Fruit fly (Drosophila melanogaster) whole organism, embryonic: ENCODE results near the gene kek6.

ENCODE experiments used
- Ada2b ChIP-seq: fragments of 200-800 bp; sonication (Bioruptor generic); IDR thresholded peaks from 2 replicates; pipeline ENCODE4 v1.3.6; 2022; ENCODE audit warnings: missing biosample characterization, missing genetic modification characterization
- Aef1 ChIP-seq: fragments of 200-800 bp; sonication (Bioruptor generic); IDR thresholded peaks from 3 replicates; pipeline ENCODE4 v1.3.6; 2022; ENCODE audit warnings: missing biosample characterization, missing genetic modification characterization
- Atf3 ChIP-seq: fragments of 200-800 bp; sonication (Bioruptor generic); optimal IDR thresholded peaks from 3 replicates; lab custom pipeline; 2016; ENCODE audit warnings: missing biosample characterization, missing genetic modification characterization
- Awh ChIP-seq: fragments of 200-800 bp; sonication (Bioruptor generic); IDR thresholded peaks from 2 replicates; pipeline ENCODE4, ENCODE4 v1.3.6; 2022; ENCODE audit warnings: missing biosample characterization, missing genetic modification characterization
- B-H2 ChIP-seq: fragments of 200-800 bp; sonication (Bioruptor generic); optimal IDR thresholded peaks from 2 replicates; lab custom pipeline; 2018; ENCODE audit warnings: missing biosample characterization, mild to moderate bottlenecking, missing genetic modification characterization
- Bgb ChIP-seq: fragments of 200-800 bp; sonication (Bioruptor generic); IDR thresholded peaks from 2 replicates; pipeline ENCODE4 v1.3.6; 2022; ENCODE audit warnings: missing biosample characterization, missing genetic modification characterization; ENCODE audit not compliant: partially characterized antibody
- CG10267 ChIP-seq: fragments of 200-800 bp; sonication (Bioruptor generic); optimal IDR thresholded peaks from 2 replicates; lab custom pipeline; 2018; ENCODE audit warnings: missing biosample characterization, mild to moderate bottlenecking, missing genetic modification characterization, moderate library complexity
- CG10959 ChIP-seq: fragments of 200-800 bp; sonication (Bioruptor generic); IDR thresholded peaks from 2 replicates; pipeline ENCODE4 v1.3.6; 2022; ENCODE audit warnings: missing biosample characterization, missing genetic modification characterization
- CG11093 ChIP-seq: fragments of 200-800 bp; sonication (Bioruptor generic); IDR thresholded peaks from 3 replicates; pipeline ENCODE4 v1.3.6; 2022; ENCODE audit warnings: missing biosample characterization, missing genetic modification characterization
- CG12104 ChIP-seq: fragments of 200-800 bp; sonication (Bioruptor generic); optimal IDR thresholded peaks from 3 replicates; lab custom pipeline; 2016; ENCODE audit warnings: missing biosample characterization, missing genetic modification characterization
- CG12219 ChIP-seq: fragments of 200-800 bp; sonication (Bioruptor generic); optimal IDR thresholded peaks from 3 replicates; lab custom pipeline; 2018; ENCODE audit warnings: missing biosample characterization, mild to moderate bottlenecking, missing genetic modification characterization
- CG14965 ChIP-seq: fragments of 200-800 bp; sonication (Bioruptor generic); optimal IDR thresholded peaks from 2 replicates; lab custom pipeline; 2016; ENCODE audit warnings: missing biosample characterization, missing genetic modification characterization, borderline replicate concordance
- CG15073 ChIP-seq: fragments of 200-800 bp; sonication (Bioruptor generic); optimal IDR thresholded peaks from 2 replicates; lab custom pipeline; 2016; ENCODE audit warnings: missing biosample characterization, missing genetic modification characterization
- CG18599 ChIP-seq: fragments of 200-800 bp; sonication (Bioruptor generic); optimal IDR thresholded peaks from 3 replicates; lab custom pipeline; 2017; ENCODE audit warnings: missing biosample characterization, missing genetic modification characterization, mild to moderate bottlenecking, moderate library complexity, missing genetic modification reagents
- CG18619 ChIP-seq: fragments of 200-800 bp; sonication (Bioruptor generic); optimal IDR thresholded peaks from 3 replicates; lab custom pipeline; 2017; ENCODE audit warnings: missing biosample characterization, mild to moderate bottlenecking, missing genetic modification characterization
- CG18764 ChIP-seq: fragments of 200-800 bp; sonication (Bioruptor generic); optimal IDR thresholded peaks from 3 replicates; lab custom pipeline; 2016; ENCODE audit warnings: missing biosample characterization, missing genetic modification characterization
- CG33557 ChIP-seq: fragments of 200-800 bp; sonication (Bioruptor generic); optimal IDR thresholded peaks from 2 replicates; lab custom pipeline; 2019; ENCODE audit warnings: missing biosample characterization, mild to moderate bottlenecking, missing genetic modification characterization, moderate library complexity
- CG34376 ChIP-seq: fragments of 200-800 bp; sonication (Bioruptor generic); optimal IDR thresholded peaks from 2 replicates; lab custom pipeline; 2018; ENCODE audit warnings: missing biosample characterization, mild to moderate bottlenecking, missing genetic modification characterization
- CG42726 ChIP-seq: fragments of 200-800 bp; sonication (Bioruptor generic); IDR thresholded peaks from 2 replicates; pipeline ENCODE4 v1.3.6; 2022; ENCODE audit warnings: missing biosample characterization, missing genetic modification characterization; ENCODE audit not compliant: partially characterized antibody
- CG4282 ChIP-seq: fragments of 200-800 bp; sonication (Bioruptor generic); optimal IDR thresholded peaks from 2 replicates; lab custom pipeline; 2016; ENCODE audit warnings: missing biosample characterization, missing genetic modification characterization
- CG7745 ChIP-seq: fragments of 200-800 bp; sonication (Bioruptor generic); optimal IDR thresholded peaks from 2 replicates; lab custom pipeline; 2018; ENCODE audit warnings: missing biosample characterization, mild to moderate bottlenecking, missing genetic modification characterization, moderate library complexity
- CG8388 ChIP-seq: fragments of 200-800 bp; sonication (Bioruptor generic); optimal IDR thresholded peaks from 2 replicates; lab custom pipeline; 2019; ENCODE audit warnings: missing biosample characterization, mild to moderate bottlenecking, missing genetic modification characterization, moderate library complexity
- CG9437 ChIP-seq: fragments of 200-800 bp; sonication (Bioruptor generic); optimal IDR thresholded peaks from 2 replicates; lab custom pipeline; 2018; ENCODE audit warnings: missing biosample characterization, mild to moderate bottlenecking, missing genetic modification characterization
- CG9609 ChIP-seq: fragments of 200-800 bp; sonication (Bioruptor generic); optimal IDR thresholded peaks from 3 replicates; lab custom pipeline; 2016; ENCODE audit warnings: missing biosample characterization, missing genetic modification characterization
- Dip2 ChIP-seq: fragments of 200-800 bp; sonication (Bioruptor generic); IDR thresholded peaks from 2 replicates; pipeline ENCODE4 v1.3.6; 2022; ENCODE audit warnings: missing biosample characterization, missing genetic modification characterization
- Hr51 ChIP-seq, 2 experiments: fragments of 200-800 bp; sonication (Bioruptor generic); optimal IDR thresholded peaks; 2 replicates in 1 of 2; 3 replicates in 1 of 2; lab custom pipeline; 2016 to 2018; ENCODE audit warnings: missing biosample characterization in 2 of 2, missing genetic modification characterization in 2 of 2, mild to moderate bottlenecking in 1 of 2, moderate library complexity in 1 of 2
- Mrtf ChIP-seq: fragments of 200-800 bp; sonication (Bioruptor generic); IDR thresholded peaks from 3 replicates; pipeline ENCODE4 v1.3.6; 2022; ENCODE audit warnings: missing biosample characterization, missing genetic modification characterization
- Myb ChIP-seq: fragments of 200-800 bp; sonication (Bioruptor generic); optimal IDR thresholded peaks from 2 replicates; lab custom pipeline; 2016; ENCODE audit warnings: missing biosample characterization, missing genetic modification characterization
- Opbp ChIP-seq: fragments of 200-800 bp; sonication (Bioruptor generic); IDR thresholded peaks from 3 replicates; pipeline ENCODE4 v1.3.6; 2022; ENCODE audit warnings: missing biosample characterization, missing genetic modification characterization; ENCODE audit not compliant: partially characterized antibody
- Optix ChIP-seq: fragments of 200-800 bp; sonication (Bioruptor generic); IDR thresholded peaks from 3 replicates; pipeline ENCODE4 v1.3.6; 2022; ENCODE audit warnings: missing biosample characterization, missing genetic modification characterization
- Poxn ChIP-seq: fragments of 200-800 bp; sonication (Bioruptor generic); IDR thresholded peaks from 2 replicates; pipeline ENCODE4 v1.3.6; 2022; ENCODE audit warnings: missing biosample characterization, missing genetic modification characterization
- Rx ChIP-seq: fragments of 200-800 bp; sonication (Bioruptor generic); IDR thresholded peaks from 2 replicates; pipeline ENCODE4 v1.3.6; 2022; ENCODE audit warnings: missing biosample characterization, missing genetic modification characterization
- Ssrp ChIP-seq: fragments of 200-800 bp; sonication (Bioruptor generic); optimal IDR thresholded peaks from 2 replicates; lab custom pipeline; 2018; ENCODE audit warnings: missing biosample characterization, mild to moderate bottlenecking, missing genetic modification characterization, moderate library complexity
- Taf1 ChIP-seq: fragments of 200-800 bp; sonication (Bioruptor generic); IDR thresholded peaks from 2 replicates; pipeline ENCODE4 v1.3.6; 2022; ENCODE audit warnings: missing biosample characterization, missing genetic modification characterization
- ab ChIP-seq: fragments of 200-800 bp; sonication (Bioruptor generic); optimal IDR thresholded peaks from 2 replicates; lab custom pipeline; 2016; ENCODE audit warnings: missing biosample characterization, missing genetic modification characterization
- bigmax ChIP-seq: fragments of 200-800 bp; sonication (Bioruptor generic); optimal IDR thresholded peaks from 2 replicates; lab custom pipeline; 2018; ENCODE audit warnings: missing biosample characterization, mild to moderate bottlenecking, missing genetic modification characterization
- cas ChIP-seq: fragments of 200-800 bp; sonication (Bioruptor generic); IDR thresholded peaks from 2 replicates; pipeline ENCODE4 v1.3.6; 2022; ENCODE audit warnings: missing biosample characterization, missing genetic modification characterization
- dimm ChIP-seq: fragments of 200-800 bp; sonication (Bioruptor generic); IDR thresholded peaks from 2 replicates; pipeline ENCODE4 v1.3.6; 2022; ENCODE audit warnings: missing biosample characterization, missing genetic modification characterization
- dpn ChIP-seq, 2 experiments: fragments of 200-800 bp; sonication (Bioruptor generic); optimal IDR thresholded peaks; 3 replicates each; lab custom pipeline; 2016; ENCODE audit warnings: missing biosample characterization in 2 of 2, missing genetic modification characterization in 2 of 2
- en ChIP-seq: fragments of 200-800 bp; sonication (Bioruptor generic); optimal IDR thresholded peaks from 2 replicates; lab custom pipeline; 2016; ENCODE audit warnings: missing biosample characterization, missing genetic modification characterization
- gcm2 ChIP-seq: fragments of 200-800 bp; sonication (Bioruptor generic); optimal IDR thresholded peaks from 2 replicates; lab custom pipeline; 2016; ENCODE audit warnings: missing biosample characterization, missing genetic modification characterization
- ham ChIP-seq: fragments of 200-800 bp; sonication (Bioruptor generic); IDR thresholded peaks from 2 replicates; pipeline ENCODE4 v1.3.6; 2022; ENCODE audit warnings: missing biosample characterization, missing genetic modification characterization
- kay ChIP-seq: fragments of 200-800 bp; sonication (Bioruptor generic); optimal IDR thresholded peaks from 2 replicates; lab custom pipeline; 2016; ENCODE audit warnings: missing biosample characterization, missing genetic modification characterization
- lola ChIP-seq, 3 experiments: fragments of >200 bp in 2 of 3; fragments of 200-800 bp in 1 of 3; sonication (Bioruptor generic) in 1 of 3; optimal IDR thresholded peaks; 2 replicates each; lab custom pipeline; 2017 to 2019; ENCODE audit warnings: missing biosample characterization in 3 of 3, missing genetic modification characterization in 3 of 3, mild to moderate bottlenecking in 1 of 3, moderate library complexity in 1 of 3
- nerfin-2 ChIP-seq: fragments of 200-800 bp; sonication (Bioruptor generic); IDR thresholded peaks from 2 replicates; pipeline ENCODE4 v1.3.6; 2022; ENCODE audit warnings: missing biosample characterization, missing genetic modification characterization; ENCODE audit not compliant: partially characterized antibody
- oc ChIP-seq: fragments of 200-800 bp; sonication (Bioruptor generic); optimal IDR thresholded peaks from 2 replicates; lab custom pipeline; 2018; ENCODE audit warnings: missing biosample characterization, mild to moderate bottlenecking, missing genetic modification characterization, moderate library complexity
- peb ChIP-seq: fragments of 200-800 bp; sonication (Bioruptor generic); IDR thresholded peaks from 2 replicates; pipeline ENCODE4 v1.3.6; 2022; ENCODE audit warnings: missing biosample characterization, missing genetic modification characterization
- ro ChIP-seq: fragments of 200-800 bp; sonication (Bioruptor generic); IDR thresholded peaks from 2 replicates; pipeline ENCODE4 v1.3.6; 2022; ENCODE audit warnings: missing biosample characterization, missing genetic modification characterization
- tll ChIP-seq, 2 experiments: fragments of 200-800 bp in 1 of 2; fragments of >200 bp in 1 of 2; sonication (Bioruptor generic) in 1 of 2; optimal IDR thresholded peaks; 2 replicates each; lab custom pipeline; 2017 to 2019; ENCODE audit warnings: missing biosample characterization in 2 of 2, missing genetic modification characterization in 2 of 2, mild to moderate bottlenecking in 1 of 2, moderate library complexity in 1 of 2
- vfl ChIP-seq: fragments of 200-800 bp; sonication (Bioruptor generic); optimal IDR thresholded peaks from 2 replicates; lab custom pipeline; 2016; ENCODE audit warnings: missing biosample characterization, missing genetic modification characterization
- zen2 ChIP-seq: fragments of 200-800 bp; sonication (Bioruptor generic); IDR thresholded peaks from 3 replicates; pipeline ENCODE4 v1.3.6; 2022; ENCODE audit warnings: missing biosample characterization, missing genetic modification characterization; ENCODE audit not compliant: partially characterized antibody

The kek6 gene

DNA sequence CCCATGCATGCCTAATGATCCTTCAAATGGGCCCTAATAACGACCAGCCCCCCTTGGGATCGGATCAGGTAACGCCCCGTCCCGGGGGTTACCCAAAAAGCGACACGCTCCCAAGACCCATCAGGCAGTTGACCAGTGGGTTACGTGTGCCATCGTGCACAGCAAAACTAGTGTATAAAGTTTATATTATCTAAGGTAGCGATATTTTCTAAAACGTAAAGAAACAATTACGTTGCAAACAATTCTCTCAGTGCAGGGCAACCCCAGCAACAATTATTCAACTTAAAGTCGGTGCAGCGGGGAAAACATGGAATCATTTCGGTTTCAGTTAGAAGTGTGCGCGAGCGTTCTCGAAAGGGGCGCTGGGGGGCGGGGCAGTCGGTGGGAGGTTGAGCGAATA, 90.6 kb downstream of the kek6 start (continued):
- TF ChIP-seq Hr51 (GFP tag; optimal IDR thresholded peaks at IDR 0.05; lab: Kevin White, UChicago) = no peak
- peak; percentile 41; the same call in 1 of the 2 replicates for TF ChIP-seq Awh (GFP tag; lab: Robert Waterston, UW)
- TF ChIP-seq CG11093 (GFP tag; lab: Robert Waterston, UW) = 0 out of 3 replicates have a peak, but pooled peaks have one; percentile 23
- TF ChIP-seq CG42726 (GFP tag; lab: Robert Waterston, UW) = no peak
- no peak for TF ChIP-seq CG14965
- TF ChIP-seq CG10267 (tag; lab: Kevin White, UChicago) = peak; percentile 1
- TF ChIP-seq Optix (GFP tag; lab: Robert Waterston, UW) = no peak
- TF ChIP-seq Bgb = no peak
- peak in 1 of 3 experiments; percentile 43 for TF ChIP-seq lola (GFP tag; optimal IDR thresholded peaks at IDR 0.05; lab: Kevin White, UChicago)
- no peak for TF ChIP-seq nerfin-2 (GFP tag; lab: Robert Waterston, UW)
- no peak for TF ChIP-seq CG7745 (tag; lab: Kevin White, UChicago)
- no peak for TF ChIP-seq CG15073 (GFP tag; lab: Kevin White, UChicago)
- TF ChIP-seq B-H2 (GFP tag; lab: Kevin White, UChicago) = no peak
- peak; percentile 6 for TF ChIP-seq Atf3 (GFP tag; lab: Kevin White, UChicago)
- TF ChIP-seq Taf1 (GFP tag; lab: Robert Waterston, UW) = no peak
- no peak for TF ChIP-seq bigmax
- TF ChIP-seq dpn (GFP tag; optimal IDR thresholded peaks at IDR 0.05; lab: Kevin White, UChicago) = no peak
- TF ChIP-seq cas = no peak
- TF ChIP-seq CG18599 = no peak
- no peak for TF ChIP-seq vfl (GFP tag; lab: Kevin White, UChicago)
- TF ChIP-seq Ssrp = peak; percentile 13
- TF ChIP-seq CG18619 (GFP tag; lab: Kevin White, UChicago) = no peak
- TF ChIP-seq Dip2 (GFP tag; lab: Robert Waterston, UW) = no peak
- peak; percentile 20 for TF ChIP-seq CG33557 (GFP tag; lab: Kevin White, UChicago)
- no peak for TF ChIP-seq ab (GFP tag; lab: Kevin White, UChicago)
- TF ChIP-seq dimm (GFP tag; lab: Robert Waterston, UW) = no peak
- no peak for TF ChIP-seq ham (GFP tag; lab: Robert Waterston, UW)
- TF ChIP-seq CG8388 = peak; percentile 12
- no peak for TF ChIP-seq CG18764 (GFP tag; lab: Kevin White, UChicago)
- no peak for TF ChIP-seq CG12104 (GFP tag; lab: Kevin White, UChicago)
- no peak for TF ChIP-seq Ada2b (GFP tag; lab: Robert Waterston, UW)
- TF ChIP-seq oc (tag; lab: Kevin White, UChicago) = no peak
- TF ChIP-seq zen2 = no peak
- no peak for TF ChIP-seq Opbp (GFP tag; lab: Robert Waterston, UW)
- no peak for TF ChIP-seq CG10959
- no peak for TF ChIP-seq CG9609 (GFP tag; lab: Kevin White, UChicago)
- TF ChIP-seq CG12219 (GFP tag; lab: Kevin White, UChicago) = no peak
- no peak for TF ChIP-seq peb (GFP tag; lab: Robert Waterston, UW)
- TF ChIP-seq gcm2 (GFP tag; lab: Kevin White, UChicago) = no peak
- no peak for TF ChIP-seq Rx (GFP tag; lab: Robert Waterston, UW)
- peak; percentile 9 for TF ChIP-seq CG9437
- TF ChIP-seq ro (GFP tag; lab: Robert Waterston, UW) = no peak
- TF ChIP-seq CG4282 = no peak
- TF ChIP-seq kay (GFP tag; lab: Kevin White, UChicago) = no peak
- no peak for TF ChIP-seq tll (GFP tag; optimal IDR thresholded peaks at IDR 0.05; lab: Kevin White, UChicago)
- TF ChIP-seq Aef1 (GFP tag; lab: Robert Waterston, UW) = no peak
- no peak for TF ChIP-seq Mrtf (GFP tag; lab: Robert Waterston, UW)
- TF ChIP-seq Myb (GFP tag; lab: Kevin White, UChicago) = no peak
- no peak for TF ChIP-seq en (GFP tag; lab: Kevin White, UChicago)
- TF ChIP-seq CG34376 (GFP tag; lab: Kevin White, UChicago) = no peak
- no peak for TF ChIP-seq Poxn
